Worm (Caenorhabditis elegans) whole organism, L3 larva: ENCODE measurements around the gene srw-124.
"Not testable (repeated sequence)": the region's sequence is repeated elsewhere in the genome, so short reads cannot be mapped to it uniquely, and the experiment has no call there.

Experiments used
- aly-2 ChIP-seq: fragments of 150-350 bp; optimal IDR thresholded peaks from 2 replicates; lab custom pipeline; 2014; ENCODE audit warnings: missing biosample characterization, missing genetic modification characterization
- ceh-9 ChIP-seq: sonication (generic microtip); optimal IDR thresholded peaks from 2 replicates; lab custom pipeline; 2018; ENCODE audit warnings: missing biosample characterization, missing genetic modification characterization
- lin-15B ChIP-seq: fragments of 150-350 bp; optimal IDR thresholded peaks from 2 replicates; lab custom pipeline; 2014; ENCODE audit warnings: missing biosample characterization, missing genetic modification characterization
- lin-39 ChIP-seq: fragments of 150-350 bp; optimal IDR thresholded peaks from 2 replicates; lab custom pipeline; 2018; ENCODE audit warnings: missing biosample characterization, missing genetic modification reagents, missing genetic modification characterization
- nhr-43 ChIP-seq: sonication (generic microtip); optimal IDR thresholded peaks from 2 replicates; lab custom pipeline; 2016; ENCODE audit warnings: mild to moderate bottlenecking, missing genetic modification characterization, missing compliant biosample characterization; ENCODE audit not compliant: poor library complexity, severe bottlenecking
- pha-4 ChIP-seq: fragments of 150-350 bp; optimal IDR thresholded peaks from 2 replicates; lab custom pipeline; 2014; ENCODE audit warnings: missing biosample characterization, missing genetic modification reagents, missing genetic modification characterization
- sea-2 ChIP-seq: fragments of 150-350 bp; sonication (generic microtip); optimal IDR thresholded peaks from 4 replicates; lab custom pipeline; 2014; ENCODE audit warnings: missing biosample characterization, missing genetic modification reagents, missing genetic modification characterization
- snpc-4 ChIP-seq: fragments of 150-350 bp; optimal IDR thresholded peaks from 2 replicates; lab custom pipeline; 2014; ENCODE audit warnings: missing biosample characterization, missing genetic modification characterization
- tbx-2 ChIP-seq: sonication (generic microtip); optimal IDR thresholded peaks from 2 replicates; lab custom pipeline; 2016; ENCODE audit warnings: mild to moderate bottlenecking, missing genetic modification characterization, missing compliant biosample characterization
- unc-62 ChIP-seq: fragments of 150-350 bp; sonication (generic microtip); optimal IDR thresholded peaks from 4 replicates; lab custom pipeline; 2014; ENCODE audit warnings: missing biosample characterization, missing genetic modification reagents, missing genetic modification characterization
- zag-1 ChIP-seq: fragments of 150-350 bp; optimal IDR thresholded peaks from 2 replicates; lab custom pipeline; 2014; ENCODE audit warnings: missing biosample characterization, missing genetic modification characterization

DNA sequence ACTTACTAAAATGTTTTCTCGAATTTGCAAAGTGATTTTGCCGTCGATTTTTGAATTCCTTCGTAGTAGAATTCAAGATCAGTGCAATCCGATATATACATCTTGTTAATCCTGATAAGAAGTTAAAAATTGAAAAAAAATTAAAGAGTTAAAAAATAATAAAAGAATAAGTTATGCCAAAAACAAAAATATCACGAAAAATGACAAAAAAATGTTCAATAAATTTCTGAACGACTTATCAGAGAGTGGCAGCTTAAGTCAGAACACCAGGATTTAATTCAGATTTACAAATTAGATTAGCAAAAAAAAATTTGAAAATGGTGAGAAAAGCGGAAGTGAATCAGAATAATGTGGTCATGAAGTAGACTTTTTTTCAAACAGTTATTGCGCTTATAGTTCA is 1.1 kb upstream of the srw-124 start, which contains the start of gene srw-123:
- not testable (repeated sequence) for TF ChIP-seq lin-39; zag-1 (tag; lab: Kevin White, UChicago); sea-2 (GFP tag; lab: Kevin White, UChicago); unc-62 (GFP tag; lab: Kevin White, UChicago); nhr-43 (tag; lab: Kevin White, UChicago); snpc-4 (tag; lab: Kevin White, UChicago); tbx-2 (tag; lab: Kevin White, UChicago); aly-2 (tag; lab: Kevin White, UChicago); ceh-9 (tag; lab: Kevin White, UChicago); pha-4 (tag; lab: Kevin White, UChicago); lin-15B (tag; lab: Kevin White, UChicago)
